Worm (Caenorhabditis elegans): ENCODE results near the gene Y47D3A.13.
A peak's percentile ranks its signal among the peaks of the same experiment; 100 is the strongest.
"Not testable (repeated sequence)": the region's sequence is repeated elsewhere in the genome, so short reads cannot be mapped to it uniquely, and the experiment has no call there.

Y47D3A.13 gene

ce11 chrIII:11224006-11224405 is at the start of gene Y47D3A.13:
Y47D3A.13 (minus strand) TSS chrIII:11224106.
- not testable (repeated sequence) for TF ChIP-seq dmd-4 (tag; optimal IDR thresholded peaks at IDR 0.05; ENCODE audit: borderline replicate concordance); ceh-2 (tag; optimal IDR thresholded peaks at IDR 0.05); ceh-9 (tag; optimal IDR thresholded peaks at IDR 0.05)

- TF ChIP-seq Y22D7AL.16 (tag; optimal IDR thresholded peaks at IDR 0.05) (no peak), tbx-2 (tag; optimal IDR thresholded peaks at IDR 0.05) (no peak), lin-11 (tag; optimal IDR thresholded peaks at IDR 0.05) (no peak), ztf-16 (tag; optimal IDR thresholded peaks at IDR 0.05) (no peak), elt-4 (tag; optimal IDR thresholded peaks at IDR 0.05) (no peak), hlh-13 (GFP tag; optimal IDR thresholded peaks at IDR 0.05) (no peak), gmeb-2 (tag; optimal IDR thresholded peaks at IDR 0.05) (no peak)
Measured at ce11 chrIII:11270795-11271194, 46.9 kb upstream of the Y47D3A.13 start, which contains the start of gene obr-1. obr-1 (minus strand) TSS chrIII:11270895.

- TF ChIP-seq sox-2 (GFP tag; IDR thresholded peaks at IDR 0.05) (no peak), dmd-4 (tag; optimal IDR thresholded peaks at IDR 0.05; ENCODE audit: borderline replicate concordance) (no peak), dve-1 (tag; optimal IDR thresholded peaks at IDR 0.05) (no peak), hlh-8 (tag; optimal IDR thresholded peaks at IDR 0.05) (no peak), ceh-14 (tag; optimal IDR thresholded peaks at IDR 0.05) (no peak), lim-6 (tag; optimal IDR thresholded peaks at IDR 0.05) (no peak), ceh-22 (tag; optimal IDR thresholded peaks at IDR 0.05) (no peak), syd-9 (tag; optimal IDR thresholded peaks at IDR 0.05) (no peak), fkh-10 (GFP tag; optimal IDR thresholded peaks at IDR 0.05) (no peak), ceh-18 (tag; optimal IDR thresholded peaks at IDR 0.05) (no peak), unc-42 (tag; optimal IDR thresholded peaks at IDR 0.05) (no peak), ceh-30 (tag; optimal IDR thresholded peaks at IDR 0.05) (no peak)
Measured at ce11 chrIII:11269206-11269605, 45.3 kb upstream of the Y47D3A.13 start.

- TF ChIP-seq che-1 (tag; optimal IDR thresholded peaks at IDR 0.05): no peak
Measured at ce11 chrIII:11268532-11268931, 44.6 kb upstream of the Y47D3A.13 start.

- TF ChIP-seq pag-3 (tag; optimal IDR thresholded peaks at IDR 0.05; ENCODE audit: borderline replicate concordance): no peak
- TF ChIP-seq sox-4 (tag; optimal IDR thresholded peaks at IDR 0.05): no peak
- TF ChIP-seq unc-55 (GFP tag; optimal IDR thresholded peaks at IDR 0.05): no peak
- no peak for TF ChIP-seq ceh-19 (GFP tag; optimal IDR thresholded peaks at IDR 0.05)
- TF ChIP-seq ceh-45 (GFP tag; IDR thresholded peaks at IDR 0.05): no peak
- no peak for TF ChIP-seq rnt-1 (tag; optimal IDR thresholded peaks at IDR 0.05)
- peak; percentile 23 for TF ChIP-seq ref-2 (tag; optimal IDR thresholded peaks at IDR 0.05)
- TF ChIP-seq unc-42 (tag; optimal IDR thresholded peaks at IDR 0.05): no peak
- peak; percentile 62 for TF ChIP-seq elt-2 (tag; optimal IDR thresholded peaks at IDR 0.05)
Measured at ce11 chrIII:11267372-11267771, 43.5 kb upstream of the Y47D3A.13 start.

- no peak for TF ChIP-seq nhr-232 (tag; optimal IDR thresholded peaks at IDR 0.05)
- no peak for TF ChIP-seq sox-4 (tag; optimal IDR thresholded peaks at IDR 0.05)
- no peak for TF ChIP-seq madf-2 (tag; optimal IDR thresholded peaks at IDR 0.05)
- TF ChIP-seq rnt-1 (tag; optimal IDR thresholded peaks at IDR 0.05): no peak
- TF ChIP-seq ceh-9 (tag; optimal IDR thresholded peaks at IDR 0.05): no peak
- TF ChIP-seq ceh-18 (tag; optimal IDR thresholded peaks at IDR 0.05): no peak
- TF ChIP-seq pros-1 (tag; optimal IDR thresholded peaks at IDR 0.05): no peak
- TF ChIP-seq tbx-2 (tag; optimal IDR thresholded peaks at IDR 0.05): no peak
- no peak for TF ChIP-seq ceh-31 (tag; optimal IDR thresholded peaks at IDR 0.05)
Measured at ce11 chrIII:11262089-11262488, 38.2 kb upstream of the Y47D3A.13 start.
